Worm (Caenorhabditis elegans): ENCODE measurements around the gene srt-28.

The srt-28 gene

DNA sequence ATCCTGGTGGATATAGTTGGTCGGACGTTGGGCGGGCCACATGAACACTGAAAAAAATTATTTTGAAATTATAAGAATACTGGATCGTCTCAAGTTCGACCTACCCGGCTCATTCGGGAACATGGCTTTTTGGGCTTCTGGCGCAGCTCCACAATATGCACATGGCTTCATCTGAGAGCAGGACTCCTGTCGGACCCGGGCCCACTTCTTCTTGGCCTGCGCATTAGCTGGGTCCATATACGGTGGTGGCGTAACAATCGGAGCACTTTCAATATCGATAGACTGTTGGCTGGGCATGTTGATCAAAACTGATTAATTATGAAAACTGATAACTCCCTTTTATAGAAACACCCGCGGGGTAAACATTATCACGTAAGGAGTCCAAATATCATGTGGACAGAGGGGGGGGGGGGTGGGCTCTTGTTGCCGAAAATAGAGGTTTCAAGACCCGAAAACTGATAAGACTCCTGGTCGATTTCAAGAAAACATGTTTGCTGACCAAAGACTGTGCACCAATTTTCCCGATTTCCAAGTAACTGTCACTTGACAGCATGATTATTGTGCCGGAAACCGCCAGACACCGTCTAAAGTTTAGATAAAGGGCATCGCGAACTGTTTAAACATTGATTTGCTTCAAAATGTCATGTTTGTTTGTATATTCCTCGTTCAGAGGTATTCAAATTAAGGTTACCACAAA is 17.5 kb upstream of the srt-28 start, which contains the start of gene dod-3 (continued):
- TF ChIP-seq nhr-80 (tag; optimal IDR thresholded peaks at IDR 0.05) (peak; percentile 94), cebp-1 (GFP tag; IDR thresholded peaks at IDR 0.05) (no peak), cebp-1 (tag; optimal IDR thresholded peaks at IDR 0.05) (no peak), chd-7 (tag; optimal IDR thresholded peaks at IDR 0.05) (peak; percentile 4)

DNA sequence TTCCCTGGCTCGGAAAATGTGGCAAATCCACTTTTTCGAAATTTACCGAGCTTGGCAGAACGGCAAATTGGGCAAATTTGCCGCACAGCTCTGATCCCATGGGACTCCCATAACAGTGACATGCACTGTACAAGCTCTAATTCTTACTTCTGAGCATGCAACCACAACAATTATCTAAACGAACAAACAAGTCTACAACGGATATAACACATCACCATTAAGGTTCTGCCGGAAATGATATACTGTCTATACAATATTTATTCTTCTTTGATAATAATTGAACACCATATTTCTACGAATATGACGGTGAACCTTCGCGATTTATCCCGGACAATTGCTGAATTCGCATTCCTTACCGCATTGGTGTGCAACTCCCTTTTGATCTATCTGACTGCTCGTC is 14.8 kb upstream of the srt-28 start, which contains the start of gene str-33:
str-33 (plus strand) TSS at position 301 of the 400 bp plus-strand sequence.
- TF ChIP-seq lin-35 (GFP tag; optimal IDR thresholded peaks at IDR 0.05) (no peak), him-1 (tag; optimal IDR thresholded peaks at IDR 0.05) (no peak), nhr-179 (tag; optimal IDR thresholded peaks at IDR 0.05) (no peak), hmg-1.2 (GFP tag; IDR thresholded peaks at IDR 0.05) (no peak), sdz-38 (tag; optimal IDR thresholded peaks at IDR 0.05) (no peak), nfya-1 (tag; optimal IDR thresholded peaks at IDR 0.05; ENCODE audit: borderline replicate concordance, insufficient read depth) (no peak), hrde-1 (tag; optimal IDR thresholded peaks at IDR 0.05; ENCODE audit: borderline replicate concordance) (no peak), hlh-26 (GFP tag; conservative IDR thresholded peaks at IDR 0.05) (no peak)

DNA sequence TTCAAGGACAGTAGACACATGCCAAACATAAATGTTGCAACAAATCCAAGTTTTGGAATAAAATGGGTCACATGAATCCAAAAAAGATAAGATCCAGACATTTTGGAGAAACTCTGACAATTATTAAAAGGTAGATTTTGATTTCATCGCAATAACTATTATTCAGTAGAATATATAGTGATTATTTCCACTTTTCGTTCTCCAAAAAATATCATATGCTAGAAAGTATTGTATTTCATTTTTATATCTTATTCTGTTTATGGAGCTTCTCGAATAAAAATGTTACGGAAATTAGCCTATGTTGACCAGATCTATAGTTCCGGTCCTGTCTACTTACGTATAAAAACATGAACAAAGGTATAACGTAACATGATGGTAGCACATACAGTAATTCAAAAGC is 13.7 kb upstream of the srt-28 start, which contains the start of gene str-13:
str-13 (minus strand) TSS at position 101 of the 400 bp plus-strand sequence.
- no peak for TF ChIP-seq sptf-2 (GFP tag; optimal IDR thresholded peaks at IDR 0.05)
- no peak for TF ChIP-seq K11D2.4 (GFP tag; IDR thresholded peaks at IDR 0.05)
- no peak for TF ChIP-seq ztf-6 (GFP tag; IDR thresholded peaks at IDR 0.05)
- no peak for TF ChIP-seq F57C9.4 (tag; optimal IDR thresholded peaks at IDR 0.05)
- TF ChIP-seq lin-40 (tag; optimal IDR thresholded peaks at IDR 0.05), result no peak
- TF ChIP-seq aptf-3 (GFP tag; IDR thresholded peaks at IDR 0.05), result no peak
- TF ChIP-seq attf-5 (GFP tag; optimal IDR thresholded peaks at IDR 0.05), result no peak
- no peak for TF ChIP-seq sea-2 (GFP tag; IDR thresholded peaks at IDR 0.05)
- TF ChIP-seq F33H1.4 (GFP tag; IDR thresholded peaks at IDR 0.05), result no peak
- no peak for TF ChIP-seq nhr-120 (GFP tag; IDR thresholded peaks at IDR 0.05)
- TF ChIP-seq unc-130 (GFP tag; optimal IDR thresholded peaks at IDR 0.05), result no peak
- TF ChIP-seq nhr-179 (tag; optimal IDR thresholded peaks at IDR 0.05), result no peak
- TF ChIP-seq ceh-79 (tag; optimal IDR thresholded peaks at IDR 0.05), result no peak
- no peak for TF ChIP-seq ZK185.1 (tag; optimal IDR thresholded peaks at IDR 0.05; ENCODE audit: poor library complexity, severe bottlenecking)
- no peak for TF ChIP-seq cebp-2 (GFP tag; IDR thresholded peaks at IDR 0.05)

DNA sequence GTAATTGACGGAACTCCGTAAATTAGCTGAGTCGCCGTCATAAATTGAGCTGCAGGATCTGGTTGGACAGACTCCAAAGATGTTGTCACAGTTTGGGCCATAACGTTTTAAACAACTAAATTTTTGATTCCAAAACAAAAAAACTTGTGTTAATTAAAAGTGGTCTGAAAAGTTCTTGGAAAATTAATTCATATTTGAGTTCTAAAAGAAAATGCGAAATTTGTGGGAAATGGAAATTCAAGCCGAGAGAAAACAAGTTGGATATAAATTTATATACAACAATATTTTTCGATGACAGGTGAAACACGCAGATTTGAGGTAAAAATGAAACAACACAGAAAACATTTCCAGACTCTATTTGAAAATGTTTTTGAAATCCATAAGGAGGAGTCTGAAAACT is 11.8 kb upstream of the srt-28 start, which contains the start of gene srg-59:
srg-59 (minus strand) TSS at position 101 of the 400 bp plus-strand sequence.
- TF ChIP-seq fkh-3 (tag; optimal IDR thresholded peaks at IDR 0.05) (no peak), athp-1 (tag; optimal IDR thresholded peaks at IDR 0.05) (no peak), ceh-58 (GFP tag; IDR thresholded peaks at IDR 0.05) (no peak)

DNA sequence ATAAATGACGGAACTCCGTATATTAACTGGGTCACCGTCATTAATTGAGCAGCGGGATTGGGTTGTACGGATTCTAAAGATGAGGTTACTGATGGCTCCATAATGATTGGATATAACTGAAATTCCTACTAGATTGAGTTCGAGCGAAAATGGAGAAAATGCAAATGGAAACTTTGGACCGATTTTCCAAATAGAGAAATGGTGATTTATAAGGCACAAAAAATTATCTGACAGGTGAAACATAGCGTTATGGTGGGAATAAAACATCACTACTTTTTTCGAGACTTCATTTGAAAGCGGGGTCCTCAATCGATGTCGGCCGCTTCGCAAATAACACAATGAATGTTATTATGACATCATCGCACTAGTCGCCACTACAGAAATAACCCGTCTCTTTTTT is 9.1 kb upstream of the srt-28 start, which contains the start of gene srg-60:
srg-60 (minus strand) TSS at position 101 of the 400 bp plus-strand sequence.
- TF ChIP-seq madf-10 (tag; optimal IDR thresholded peaks at IDR 0.05) (no peak), T26A5.8 (tag; optimal IDR thresholded peaks at IDR 0.05) (no peak), F33H1.4 (GFP tag; IDR thresholded peaks at IDR 0.05) (no peak), ceh-58 (GFP tag; IDR thresholded peaks at IDR 0.05) (no peak), rec-8 (tag; optimal IDR thresholded peaks at IDR 0.05) (no peak), lin-26 (GFP tag; IDR thresholded peaks at IDR 0.05) (no peak), B0261.1 (tag; optimal IDR thresholded peaks at IDR 0.05) (no peak), dox-1 (GFP tag; IDR thresholded peaks at IDR 0.05) (no peak), fkh-3 (tag; optimal IDR thresholded peaks at IDR 0.05) (no peak), F23B12.7 (tag; optimal IDR thresholded peaks at IDR 0.05; ENCODE audit: insufficient read depth) (no peak), egl-44 (GFP tag; IDR thresholded peaks at IDR 0.05) (no peak)
